Fruit fly (Drosophila melanogaster) S2 (cell line): ENCODE measurements around the gene Uggt.

ENCODE experiments used
- CG8478 ChIP-seq: fragments of >200 bp; optimal IDR thresholded peaks from 2 replicates; lab custom pipeline; 2018
- CTCF ChIP-seq, 2 experiments: fragments of >200 bp; optimal IDR thresholded peaks; 2 replicates each; lab custom pipeline; 2018

- TF ChIP-seq CTCF (optimal IDR thresholded peaks at IDR 0.05; lab: Kevin White, UChicago) (no peak), CG8478 (lab: Kevin White, UChicago) (no peak)
Observed at dm6 chr3L:18832708-18833107, 39.8 kb upstream of the Uggt start.
